Worm (Caenorhabditis elegans) whole organism, midembryonic: ENCODE data around the gene Y69H2.15.

Experiments
- T22C8.4 ChIP-seq: fragments of 200-800 bp; sonication (Bioruptor generic); IDR thresholded peaks from 2 replicates; pipeline ENCODE4 v1.3.6; 2022; ENCODE audit warnings: missing genetic modification characterization, missing compliant biosample characterization
- med-1 ChIP-seq: sonication (generic microtip); optimal IDR thresholded peaks from 2 replicates; lab custom pipeline; 2017; ENCODE audit warnings: missing genetic modification characterization, mild to moderate bottlenecking, missing compliant biosample characterization, antibody characterized with exemption, missing genetic modification reagents; ENCODE audit not compliant: insufficient read depth
- ref-1 ChIP-seq: fragments of 200-800 bp; sonication (Bioruptor generic); conservative IDR thresholded peaks from 2 replicates; pipeline ENCODE4 v1.3.6; 2022; ENCODE audit warnings: missing genetic modification reagents, missing genetic modification characterization, missing compliant biosample characterization
- tab-1 ChIP-seq: fragments of 200-800 bp; sonication (Bioruptor generic); IDR thresholded peaks from 2 replicates; pipeline ENCODE4 v1.3.6; 2022; ENCODE audit warnings: missing genetic modification characterization, missing compliant biosample characterization
- ztf-23 ChIP-seq: fragments of 200-800 bp; sonication (Bioruptor generic); IDR thresholded peaks from 2 replicates; pipeline ENCODE4 v1.3.6; 2022; ENCODE audit warnings: missing genetic modification reagents, missing genetic modification characterization, missing compliant biosample characterization

ce11 chrV:18597779-18598178 lies 28.9 kb downstream of the Y69H2.15 start:
- TF ChIP-seq ztf-23 (GFP tag; lab: Robert Waterston, UW) = no peak
- TF ChIP-seq ref-1 (GFP tag; lab: Robert Waterston, UW) = no peak
- no peak for TF ChIP-seq T22C8.4
- no peak for TF ChIP-seq tab-1 (GFP tag; lab: Robert Waterston, UW)
- no peak for TF ChIP-seq med-1 (GFP tag; lab: Kevin White, UChicago)
